Worm (Caenorhabditis elegans): ENCODE results near the gene ZC395.4.

Gene ZC395.4

DNA sequence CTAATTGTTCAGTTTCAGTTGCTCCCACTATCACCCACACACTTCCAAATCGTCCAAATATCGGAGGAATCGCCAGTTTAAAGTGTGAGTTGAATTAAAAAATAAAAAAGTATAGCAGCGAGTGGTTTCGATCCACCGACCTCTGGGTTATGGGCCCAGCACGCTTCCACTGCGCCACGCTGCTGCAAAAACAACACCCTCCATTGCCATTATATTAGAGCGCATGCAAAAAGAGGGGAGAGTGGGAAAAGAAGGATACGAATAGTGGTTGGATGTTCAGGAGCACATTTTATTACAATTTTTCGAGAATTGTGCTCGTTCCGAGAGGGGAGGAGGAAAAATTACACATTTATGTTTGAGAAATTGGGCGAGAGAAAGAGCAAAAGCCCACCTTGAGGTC is 25.0 kb downstream of the ZC395.4 start:
- TF ChIP-seq hlh-12 (tag; optimal IDR thresholded peaks at IDR 0.05) (peak; percentile 22), ccch-3 (GFP tag; optimal IDR thresholded peaks at IDR 0.05) (no peak), C06A6.2 (GFP tag; conservative IDR thresholded peaks at IDR 0.05) (0 out of 2 replicates have a peak, but pooled peaks have one; percentile 39), nhr-179 (tag; optimal IDR thresholded peaks at IDR 0.05) (peak; percentile 5), ztf-18 (tag; optimal IDR thresholded peaks at IDR 0.05) (peak; percentile 76), zfh-2 (GFP tag; conservative IDR thresholded peaks at IDR 0.05) (no peak), B0035.1 (tag; optimal IDR thresholded peaks at IDR 0.05) (peak; percentile 45), snpc-1.3 (tag; optimal IDR thresholded peaks at IDR 0.05; ENCODE audit: insufficient read depth) (peak; percentile 80), tbp1 (GFP tag; optimal IDR thresholded peaks at IDR 0.05) (peak; percentile 99), ztf-6 (GFP tag; IDR thresholded peaks at IDR 0.05) (no peak), xnd-1 (tag; optimal IDR thresholded peaks at IDR 0.05) (no peak), lsl-1 (GFP tag; optimal IDR thresholded peaks at IDR 0.05) (peak; percentile 40), tbx-9 (tag; optimal IDR thresholded peaks at IDR 0.05; ENCODE audit: borderline replicate concordance) (no peak), ceh-27 (GFP tag; optimal IDR thresholded peaks at IDR 0.05) (peak; percentile 73), F37B4.10 (GFP tag; IDR thresholded peaks at IDR 0.05) (no peak), repo-1 (tag; optimal IDR thresholded peaks at IDR 0.05) (peak; percentile 73), ceh-91 (GFP tag; IDR thresholded peaks at IDR 0.05) (0 out of 2 replicates have a peak, but pooled peaks have one; percentile 18), ekl-4 (GFP tag; IDR thresholded peaks at IDR 0.05) (no peak), ama-1 (optimal IDR thresholded peaks at IDR 0.05) (no peak), ama-1 (GFP tag; optimal IDR thresholded peaks at IDR 0.05) (peak; percentile 44 to 86), him-1 (tag; optimal IDR thresholded peaks at IDR 0.05) (peak; percentile 70), sptf-2 (GFP tag; optimal IDR thresholded peaks at IDR 0.05) (peak; percentile 34), bed-2 (GFP tag; IDR thresholded peaks at IDR 0.05) (no peak), ceh-79 (tag; optimal IDR thresholded peaks at IDR 0.05) (peak; percentile 72), B0019.2 (GFP tag; conservative IDR thresholded peaks at IDR 0.05) (no peak), madf-6 (GFP tag; IDR thresholded peaks at IDR 0.05) (no peak), mel-28 (tag; optimal IDR thresholded peaks at IDR 0.05; ENCODE audit: borderline replicate concordance) (no peak), nhr-90 (tag; optimal IDR thresholded peaks at IDR 0.05) (no peak), mes-4 (tag; optimal IDR thresholded peaks at IDR 0.05) (peak; percentile 42), unc-62 (GFP tag; optimal IDR thresholded peaks at IDR 0.05) (no peak), F22D6.2 (tag; optimal IDR thresholded peaks at IDR 0.05) (no peak), F33H1.4 (GFP tag; IDR thresholded peaks at IDR 0.05) (peak; percentile 57), F10E7.11 (tag; optimal IDR thresholded peaks at IDR 0.05) (peak; percentile 57), nfyb-1 (GFP tag; IDR thresholded peaks at IDR 0.05) (peak; percentile 81), nhr-80 (tag; optimal IDR thresholded peaks at IDR 0.05) (no peak), attf-3 (GFP tag; conservative IDR thresholded peaks at IDR 0.05) (peak; percentile 34; the same call in 1 of the 2 replicates), egl-44 (GFP tag; IDR thresholded peaks at IDR 0.05) (peak; percentile 70), mxl-1 (tag; optimal IDR thresholded peaks at IDR 0.05) (peak; percentile 81), lsy-27 (tag; optimal IDR thresholded peaks at IDR 0.05; ENCODE audit: borderline replicate concordance, insufficient read depth) (no peak), tlf-1 (GFP tag; optimal IDR thresholded peaks at IDR 0.05) (no peak), lir-1 (GFP tag; conservative IDR thresholded peaks at IDR 0.05) (peak; percentile 50; the same call in 1 of the 2 replicates), hrde-1 (tag; optimal IDR thresholded peaks at IDR 0.05; ENCODE audit: borderline replicate concordance) (no peak), atf-7 (tag; optimal IDR thresholded peaks at IDR 0.05) (peak; percentile 38), Y53G8AR.9 (GFP tag; conservative IDR thresholded peaks at IDR 0.05) (peak; percentile 71; the same call in 1 of the 2 replicates), attf-5 (GFP tag; optimal IDR thresholded peaks at IDR 0.05) (peak; percentile 65), sea-2 (GFP tag; IDR thresholded peaks at IDR 0.05) (no peak), F39B2.1 (GFP tag; IDR thresholded peaks at IDR 0.05) (no peak), let-526 (GFP tag; IDR thresholded peaks at IDR 0.05) (peak; percentile 43; the same call in 1 of the 2 replicates), pbrm-1 (GFP tag; IDR thresholded peaks at IDR 0.05) (peak; percentile 75)
